Worm (Caenorhabditis elegans) whole organism, late embryonic: ENCODE data around the gene fipr-25.

Experiments used
- F13H6.1 ChIP-seq: sonication (generic microtip); optimal IDR thresholded peaks from 2 replicates; lab custom pipeline; 2016; ENCODE audit warnings: missing genetic modification characterization, missing compliant biosample characterization
- ceh-9 ChIP-seq: sonication (generic microtip); optimal IDR thresholded peaks from 2 replicates; lab custom pipeline; 2016; ENCODE audit warnings: mild to moderate bottlenecking, missing genetic modification characterization, inconsistent platforms, missing compliant biosample characterization
- che-1 ChIP-seq: sonication (generic microtip); optimal IDR thresholded peaks from 2 replicates; lab custom pipeline; 2016; ENCODE audit warnings: mild to moderate bottlenecking, missing genetic modification characterization, missing compliant biosample characterization
- fkh-10 ChIP-seq: fragments of 150-350 bp; optimal IDR thresholded peaks from 2 replicates; lab custom pipeline; 2014; ENCODE audit warnings: missing biosample characterization, missing genetic modification reagents, missing genetic modification characterization
- nhr-11 ChIP-seq: fragments of 150-350 bp; optimal IDR thresholded peaks from 2 replicates; lab custom pipeline; 2014; ENCODE audit warnings: missing biosample characterization, missing genetic modification characterization
- npax-4 ChIP-seq: sonication (generic microtip); optimal IDR thresholded peaks from 2 replicates; lab custom pipeline; 2016; ENCODE audit warnings: missing genetic modification characterization, missing compliant biosample characterization
- pax-1 ChIP-seq: fragments of 150-350 bp; optimal IDR thresholded peaks from 2 replicates; lab custom pipeline; 2014; ENCODE audit warnings: missing biosample characterization, missing genetic modification characterization
- pha-2 ChIP-seq: sonication (generic microtip); optimal IDR thresholded peaks from 2 replicates; lab custom pipeline; 2017; ENCODE audit warnings: mild to moderate bottlenecking, missing genetic modification characterization, missing compliant biosample characterization
- sox-2 ChIP-seq: fragments of 200-800 bp; sonication (Bioruptor generic); IDR thresholded peaks from 2 replicates; pipeline ENCODE4 v1.3.6; 2022; ENCODE audit warnings: missing genetic modification reagents, missing genetic modification characterization, missing compliant biosample characterization
- sox-4 ChIP-seq: sonication (generic microtip); optimal IDR thresholded peaks from 2 replicates; lab custom pipeline; 2017; ENCODE audit warnings: mild to moderate bottlenecking, missing genetic modification characterization, inconsistent platforms, missing compliant biosample characterization
- tbx-2 ChIP-seq: sonication (generic microtip); optimal IDR thresholded peaks from 2 replicates; lab custom pipeline; 2016; ENCODE audit warnings: missing genetic modification characterization, missing compliant biosample characterization
- tbx-7 ChIP-seq: sonication (generic microtip); optimal IDR thresholded peaks from 2 replicates; lab custom pipeline; 2016; ENCODE audit warnings: missing genotype, missing genetic modification characterization, missing compliant biosample characterization
- unc-55 ChIP-seq: sonication (generic microtip); optimal IDR thresholded peaks from 2 replicates; lab custom pipeline; 2017; ENCODE audit warnings: missing biosample characterization, missing genetic modification reagents, missing genetic modification characterization

DNA sequence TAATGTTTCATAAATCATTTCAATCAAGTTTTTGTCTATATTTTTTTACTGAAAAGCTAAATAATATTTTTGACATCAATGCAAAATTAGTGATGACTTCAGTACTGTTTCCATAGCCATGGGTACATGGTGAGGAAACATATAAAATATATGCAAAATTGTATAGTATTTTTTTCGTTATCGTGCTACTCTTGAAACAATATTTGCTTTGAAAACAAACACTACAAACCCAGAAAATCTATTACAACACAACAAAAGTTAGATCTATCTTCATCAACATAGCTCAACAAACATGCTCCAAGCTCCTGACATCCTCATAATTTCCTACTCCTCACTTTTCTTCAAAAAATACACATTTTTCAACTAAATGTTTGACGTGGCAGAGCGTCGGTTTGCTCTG, 48.7 kb upstream of the fipr-25 start, which contains the start of gene srp-3:
- no peak for TF ChIP-seq npax-4 (tag; lab: Kevin White, UChicago)
- no peak for TF ChIP-seq ceh-9 (tag; lab: Kevin White, UChicago)
- no peak for TF ChIP-seq sox-4 (tag; lab: Kevin White, UChicago)
- no peak for TF ChIP-seq tbx-7 (tag; lab: Kevin White, UChicago)
- TF ChIP-seq F13H6.1: no peak
- TF ChIP-seq unc-55 (GFP tag; lab: Kevin White, UChicago): no peak
- TF ChIP-seq pha-2 (tag; lab: Kevin White, UChicago): no peak
- no peak for TF ChIP-seq fkh-10
- no peak for TF ChIP-seq sox-2
- no peak for TF ChIP-seq nhr-11 (tag; lab: Kevin White, UChicago)
- no peak for TF ChIP-seq pax-1
- TF ChIP-seq che-1 (tag; lab: Kevin White, UChicago): no peak
- no peak for TF ChIP-seq tbx-2 (tag; lab: Kevin White, UChicago)
